Worm (Caenorhabditis elegans) whole organism, young adult: ENCODE measurements around the gene F52F10.2.

Experiments
- attf-3 ChIP-seq: fragments of 200-800 bp; sonication (Bioruptor generic); conservative IDR thresholded peaks from 2 replicates; pipeline ENCODE4 v1.3.6; 2022; ENCODE audit warnings: missing genetic modification reagents, missing genetic modification characterization, missing compliant biosample characterization
- snpc-4 ChIP-seq, 5 experiments: fragments of 150-350 bp in 1 of 5; sonication (generic microtip) in 4 of 5; optimal IDR thresholded peaks; 2 replicates each; lab custom pipeline; 2014 to 2018; ENCODE audit warnings: missing genetic modification characterization in 5 of 5, missing biosample characterization in 3 of 5, antibody characterized with exemption in 2 of 5, mild to moderate bottlenecking in 2 of 5, missing compliant biosample characterization in 2 of 5, missing genotype in 2 of 5, moderate library complexity in 2 of 5, missing genetic modification reagents in 1 of 5
- sptf-2 ChIP-seq: fragments of 200-800 bp; sonication (Bioruptor generic); optimal IDR thresholded peaks from 2 replicates; lab custom pipeline; 2018; ENCODE audit warnings: mild to moderate bottlenecking, missing genetic modification characterization, missing compliant biosample characterization

DNA sequence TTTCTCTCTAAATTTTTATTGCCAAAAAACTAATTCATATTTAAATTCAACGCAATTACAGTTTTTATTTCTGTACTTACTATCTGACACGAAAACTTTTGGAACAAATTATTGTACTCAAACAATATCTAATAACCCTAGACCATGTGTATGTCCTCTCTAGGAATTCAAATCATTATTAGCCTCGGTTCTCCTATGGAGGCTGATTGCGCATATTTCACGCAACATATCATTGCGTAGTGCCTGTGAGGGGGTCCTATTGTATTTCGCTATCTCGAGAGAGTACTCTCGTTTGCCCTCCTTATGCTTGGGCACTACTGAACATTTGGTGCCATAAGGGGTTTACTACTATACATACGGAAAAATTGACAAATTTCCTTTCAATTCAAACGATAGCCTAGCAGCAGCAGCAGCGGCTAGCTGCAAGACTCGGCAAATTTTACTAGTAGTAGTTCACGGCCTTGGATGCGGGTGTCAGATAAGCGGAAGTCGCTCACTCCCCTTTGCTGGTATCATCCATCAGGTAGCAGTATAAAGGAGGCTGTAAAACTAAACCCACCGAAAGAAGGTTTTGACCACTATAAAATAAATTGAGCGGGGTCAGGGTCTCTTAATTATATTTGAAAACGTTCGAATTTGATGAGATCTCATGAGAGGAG lies 30.8 kb downstream of the F52F10.2 start:
- no peak for TF ChIP-seq attf-3 (GFP tag; lab: Robert Waterston, UW)
- no peak for TF ChIP-seq snpc-4 (GFP tag; optimal IDR thresholded peaks at IDR 0.05; lab: Kevin White, UChicago)
- no peak for TF ChIP-seq snpc-4 (tag; optimal IDR thresholded peaks at IDR 0.05; lab: Kevin White, UChicago)
- TF ChIP-seq sptf-2 (GFP tag; lab: Kevin White, UChicago) = no peak
